Worm (Caenorhabditis elegans) whole organism, L4 larva: ENCODE results near the gene srd-1.

Experiments
- F10B5.3 ChIP-seq: sonication (generic microtip); optimal IDR thresholded peaks from 2 replicates; lab custom pipeline; 2016; ENCODE audit warnings: mild to moderate bottlenecking, missing genetic modification characterization, missing compliant biosample characterization
- T26A8.4 ChIP-seq: fragments of 200-800 bp; sonication (Bioruptor generic); IDR thresholded peaks from 2 replicates; pipeline ENCODE4 v1.3.6; 2022; ENCODE audit warnings: missing genetic modification characterization, missing compliant biosample characterization
- Y5F2A.4 ChIP-seq: fragments of 200-800 bp; sonication (Bioruptor generic); optimal IDR thresholded peaks from 2 replicates; lab custom pipeline; 2018; ENCODE audit warnings: mild to moderate bottlenecking, missing genetic modification characterization, missing compliant biosample characterization
- aha-1 ChIP-seq: fragments of 150-350 bp; peaks from one replicate; lab custom pipeline; 2014; ENCODE audit warnings: missing biosample characterization, missing genetic modification characterization
- arid-1 ChIP-seq: fragments of 200-800 bp; sonication (Bioruptor generic); conservative IDR thresholded peaks from 2 replicates; pipeline ENCODE4 v1.3.6; 2022; ENCODE audit warnings: missing genetic modification reagents, missing genetic modification characterization, missing compliant biosample characterization
- attf-4 ChIP-seq: sonication (generic microtip); optimal IDR thresholded peaks from 3 replicates; lab custom pipeline; 2017; ENCODE audit warnings: missing biosample characterization, missing genetic modification characterization
- ceh-32 ChIP-seq: sonication (generic microtip); optimal IDR thresholded peaks from 2 replicates; lab custom pipeline; 2016; ENCODE audit warnings: mild to moderate bottlenecking, missing genetic modification characterization, missing compliant biosample characterization; ENCODE audit not compliant: poor library complexity
- cey-2 ChIP-seq: sonication (generic microtip); optimal IDR thresholded peaks from 3 replicates; lab custom pipeline; 2017; ENCODE audit warnings: missing genetic modification characterization, mild to moderate bottlenecking, missing compliant biosample characterization, antibody characterized with exemption, borderline replicate concordance; ENCODE audit not compliant: insufficient read depth
- daf-16 ChIP-seq, 3 experiments: sonication (generic microtip); optimal IDR thresholded peaks; 2 replicates each; lab custom pipeline; 2016 to 2017; ENCODE audit warnings: missing genetic modification characterization in 3 of 3, missing genetic modification reagents in 3 of 3, mild to moderate bottlenecking in 2 of 3, missing compliant biosample characterization in 2 of 3, missing biosample characterization in 1 of 3, moderate library complexity in 1 of 3
- dmd-6 ChIP-seq: fragments of 200-800 bp; sonication (Bioruptor generic); IDR thresholded peaks from 2 replicates; pipeline ENCODE4 v1.3.6; 2022; ENCODE audit warnings: missing genetic modification reagents, missing genetic modification characterization, missing compliant biosample characterization
- egl-27 ChIP-seq: sonication (generic microtip); optimal IDR thresholded peaks from 3 replicates; lab custom pipeline; 2017; ENCODE audit warnings: missing biosample characterization, missing genetic modification reagents, missing genetic modification characterization
- egl-43 ChIP-seq: fragments of 200-800 bp; sonication (Bioruptor generic); IDR thresholded peaks from 2 replicates; pipeline ENCODE4 v1.3.6; 2022; ENCODE audit warnings: missing genetic modification reagents, missing genetic modification characterization, missing compliant biosample characterization
- gei-8 ChIP-seq: fragments of 200-800 bp; sonication (Bioruptor generic); optimal IDR thresholded peaks from 2 replicates; lab custom pipeline; 2018; ENCODE audit warnings: mild to moderate bottlenecking, missing genetic modification characterization, missing compliant biosample characterization
- hif-1 ChIP-seq, 2 experiments: sonication (generic microtip); optimal IDR thresholded peaks; 2 replicates each; lab custom pipeline; 2016 to 2017; ENCODE audit warnings: missing compliant biosample characterization in 2 of 2, missing genetic modification characterization in 2 of 2, missing genetic modification reagents in 2 of 2, missing genotype in 2 of 2, mild to moderate bottlenecking in 1 of 2
- hlh-11 ChIP-seq: fragments of 200-800 bp; sonication (Bioruptor generic); optimal IDR thresholded peaks from 2 replicates; lab custom pipeline; 2018; ENCODE audit warnings: mild to moderate bottlenecking, missing genetic modification characterization, missing compliant biosample characterization
- hlh-30 ChIP-seq: sonication (generic microtip); optimal IDR thresholded peaks from 2 replicates; lab custom pipeline; 2017; ENCODE audit warnings: antibody characterized with exemption, mild to moderate bottlenecking, missing genetic modification characterization, missing compliant biosample characterization; ENCODE audit not compliant: insufficient read depth
- lim-7 ChIP-seq: fragments of 200-800 bp; sonication (Bioruptor generic); IDR thresholded peaks from 2 replicates; pipeline ENCODE4 v1.3.6; 2022; ENCODE audit warnings: missing genetic modification characterization, missing compliant biosample characterization
- lin-1 ChIP-seq: fragments of 200-800 bp; sonication (Bioruptor generic); IDR thresholded peaks from 2 replicates; pipeline ENCODE4 v1.3.6; 2022; ENCODE audit warnings: missing genetic modification reagents, missing genetic modification characterization, missing compliant biosample characterization
- lin-13 ChIP-seq: fragments of 150-350 bp; optimal IDR thresholded peaks from 2 replicates; lab custom pipeline; 2014; ENCODE audit warnings: missing biosample characterization, missing genetic modification reagents, missing genetic modification characterization
- lin-15B ChIP-seq: fragments of 150-350 bp; sonication (generic microtip); optimal IDR thresholded peaks from 3 replicates; lab custom pipeline; 2014; ENCODE audit warnings: missing biosample characterization, missing genetic modification characterization
- lin-38 ChIP-seq: fragments of 200-800 bp; sonication (Bioruptor generic); IDR thresholded peaks from 2 replicates; pipeline ENCODE4 v1.3.6; 2022; ENCODE audit warnings: missing genetic modification reagents, missing genetic modification characterization, missing compliant biosample characterization
- madf-5 ChIP-seq, 2 experiments: fragments of 200-800 bp; sonication (Bioruptor generic); IDR thresholded peaks; 2 replicates each; pipeline ENCODE4 v1.3.6; 2022; ENCODE audit warnings: missing compliant biosample characterization in 2 of 2, missing genetic modification characterization in 2 of 2
- mep-1 ChIP-seq: fragments of 150-350 bp; sonication (generic microtip); optimal IDR thresholded peaks from 3 replicates; lab custom pipeline; 2014; ENCODE audit warnings: missing biosample characterization, missing genetic modification characterization
- mes-2 ChIP-seq: sonication (generic microtip); optimal IDR thresholded peaks from 2 replicates; lab custom pipeline; 2016; ENCODE audit warnings: missing genotype, mild to moderate bottlenecking, missing genetic modification characterization, missing compliant biosample characterization; ENCODE audit not compliant: poor library complexity, severe bottlenecking
- nhr-10 ChIP-seq: fragments of 150-350 bp; optimal IDR thresholded peaks from 2 replicates; lab custom pipeline; 2014; ENCODE audit warnings: missing biosample characterization, missing genetic modification characterization
- nhr-102 ChIP-seq: sonication (generic microtip); optimal IDR thresholded peaks from 2 replicates; lab custom pipeline; 2016; ENCODE audit warnings: mild to moderate bottlenecking, missing genetic modification characterization, moderate library complexity, missing compliant biosample characterization
- nhr-111 ChIP-seq: fragments of 200-800 bp; sonication (Bioruptor generic); optimal IDR thresholded peaks from 2 replicates; lab custom pipeline; 2018; ENCODE audit warnings: mild to moderate bottlenecking, missing genetic modification characterization, missing compliant biosample characterization
- nhr-28 ChIP-seq: fragments of 150-350 bp; optimal IDR thresholded peaks from 2 replicates; lab custom pipeline; 2014; ENCODE audit warnings: missing biosample characterization, missing genetic modification characterization
- nhr-48 ChIP-seq: sonication (generic microtip); optimal IDR thresholded peaks from 2 replicates; lab custom pipeline; 2016; ENCODE audit warnings: mild to moderate bottlenecking, missing genetic modification characterization, missing compliant biosample characterization
- nhr-6 ChIP-seq: fragments of 150-350 bp; optimal IDR thresholded peaks from 2 replicates; lab custom pipeline; 2014; ENCODE audit warnings: missing biosample characterization, missing genetic modification characterization
- nhr-77 ChIP-seq: fragments of 150-350 bp; optimal IDR thresholded peaks from 2 replicates; lab custom pipeline; 2014; ENCODE audit warnings: missing biosample characterization, missing genetic modification characterization
- pha-4 ChIP-seq, 2 experiments: fragments of 150-350 bp in 1 of 2; fragments of 200-800 bp in 1 of 2; sonication (Bioruptor generic) in 1 of 2; IDR thresholded peaks in 1 of 2; optimal IDR thresholded peaks in 1 of 2; 2 replicates each; pipeline versions ENCODE4 v1.3.6 to Lab custom; 2014 to 2022; ENCODE audit warnings: missing genetic modification characterization in 2 of 2, missing genetic modification reagents in 2 of 2, missing biosample characterization in 1 of 2, missing compliant biosample characterization in 1 of 2
- php-3 ChIP-seq: fragments of 200-800 bp; sonication (Bioruptor generic); IDR thresholded peaks from 2 replicates; pipeline ENCODE4 v1.3.6; 2022; ENCODE audit warnings: missing genetic modification reagents, missing genetic modification characterization, missing compliant biosample characterization
- pqm-1 ChIP-seq: sonication (generic microtip); optimal IDR thresholded peaks from 2 replicates; lab custom pipeline; 2017; ENCODE audit warnings: missing biosample characterization, missing genetic modification characterization
- sdz-12 ChIP-seq: fragments of 200-800 bp; sonication (Bioruptor generic); optimal IDR thresholded peaks from 2 replicates; lab custom pipeline; 2018; ENCODE audit warnings: mild to moderate bottlenecking, missing genetic modification characterization, missing compliant biosample characterization
- snpc-1.2 ChIP-seq: fragments of 200-800 bp; sonication (Bioruptor generic); IDR thresholded peaks from 2 replicates; pipeline ENCODE4 v1.3.6; 2022; ENCODE audit warnings: missing genetic modification reagents, missing genetic modification characterization, missing compliant biosample characterization
- unc-62 ChIP-seq, 3 experiments: fragments of 150-350 bp in 1 of 3; sonication (generic microtip); optimal IDR thresholded peaks in 2 of 3; peaks in 1 of 3; 1 replicate in 1 of 3; 2 replicates in 2 of 3; lab custom pipeline; 2014 to 2017; ENCODE audit warnings: missing biosample characterization in 3 of 3, missing genetic modification characterization in 3 of 3, missing genetic modification reagents in 3 of 3, missing genotype in 1 of 3

Gene srd-1

ce11 chrII:10182634-10183033 lies at the start of gene srd-1:
TSS of gene srd-1 (minus strand) at chrII:10182734.
- TF ChIP-seq php-3 (GFP tag; lab: Robert Waterston, UW) (no peak), T26A8.4 (GFP tag; lab: Robert Waterston, UW) (no peak), nhr-111 (GFP tag; lab: Kevin White, UChicago) (no peak), ceh-32 (tag; lab: Kevin White, UChicago) (no peak), egl-43 (no peak), lim-7 (GFP tag; lab: Robert Waterston, UW) (no peak), unc-62 (GFP tag; optimal IDR thresholded peaks at IDR 0.05 in 1 of 2; lab: Kevin White, UChicago) (no peak), unc-62 (tag; optimal IDR thresholded peaks at IDR 0.05; lab: Kevin White, UChicago) (no peak), sdz-12 (GFP tag; lab: Kevin White, UChicago) (no peak), mep-1 (tag; lab: Kevin White, UChicago) (no peak), nhr-10 (tag; lab: Kevin White, UChicago) (no peak), hif-1 (tag; optimal IDR thresholded peaks at IDR 0.05; lab: Kevin White, UChicago) (no peak), pqm-1 (tag; lab: Kevin White, UChicago) (no peak), F10B5.3 (no peak), gei-8 (GFP tag; lab: Kevin White, UChicago) (no peak), lin-13 (GFP tag; lab: Kevin White, UChicago) (no peak), lin-15B (tag; lab: Kevin White, UChicago) (no peak)

- no peak for TF ChIP-seq F10B5.3
- TF ChIP-seq nhr-102 (tag; lab: Kevin White, UChicago), result no peak
- no peak for TF ChIP-seq daf-16 (GFP tag; optimal IDR thresholded peaks at IDR 0.05; lab: Kevin White, UChicago)
- peak; percentile 92 for TF ChIP-seq daf-16 (tag; optimal IDR thresholded peaks at IDR 0.05; lab: Kevin White, UChicago)
- TF ChIP-seq mes-2, result no peak
- TF ChIP-seq hlh-11 (tag; lab: Kevin White, UChicago), result peak; percentile 29
- no peak for TF ChIP-seq madf-5 (GFP tag; IDR thresholded peaks at IDR 0.05; lab: Robert Waterston, UW)
- TF ChIP-seq lin-38 (GFP tag; lab: Robert Waterston, UW), result no peak
- TF ChIP-seq arid-1 (GFP tag; lab: Robert Waterston, UW), result no peak
- peak; percentile 12 for TF ChIP-seq nhr-28 (tag; lab: Kevin White, UChicago)
- no peak for TF ChIP-seq unc-62 (GFP tag; optimal IDR thresholded peaks at IDR 0.05 in 1 of 2; lab: Kevin White, UChicago)
- no peak for TF ChIP-seq unc-62 (tag; optimal IDR thresholded peaks at IDR 0.05; lab: Kevin White, UChicago)
- TF ChIP-seq dmd-6, result peak; percentile 53
- TF ChIP-seq nhr-6 (tag; lab: Kevin White, UChicago), result no peak
- TF ChIP-seq lin-13 (GFP tag; lab: Kevin White, UChicago), result no peak
- 0 out of 2 replicates have a peak, but pooled peaks have one; percentile 19 for TF ChIP-seq php-3 (GFP tag; lab: Robert Waterston, UW)
- TF ChIP-seq pqm-1 (tag; lab: Kevin White, UChicago), result peak; percentile 45
- no peak for TF ChIP-seq snpc-1.2 (GFP tag; lab: Robert Waterston, UW)
- TF ChIP-seq nhr-48 (tag; lab: Kevin White, UChicago), result no peak
- TF ChIP-seq, all 104 proteins: peak for 6
These were observed 49.3 kb upstream of the srd-1 start for ce11 chrII:10231874-10232273.

ce11 chrII:10230972-10231371 lies 48.4 kb upstream of the srd-1 start, which contains the start of gene T01E8.8:
TSS of gene T01E8.8 (plus strand) at chrII:10231272.
- TF ChIP-seq mes-2 (no peak), aha-1 (tag; lab: Kevin White, UChicago) (peak; percentile 50)

- TF ChIP-seq hlh-30 (tag; lab: Kevin White, UChicago) (no peak), unc-62 (GFP tag; optimal IDR thresholded peaks at IDR 0.05 in 1 of 2; lab: Kevin White, UChicago) (peak in 1 of 2 experiments; percentile 54), unc-62 (tag; optimal IDR thresholded peaks at IDR 0.05; lab: Kevin White, UChicago) (no peak)
- TF ChIP-seq, all 104 proteins: peak for 1
These were observed 44.5 kb upstream of the srd-1 start, which contains the start of gene srh-135 for ce11 chrII:10227030-10227429. TSS of gene srh-135 (minus strand) at chrII:10227130.

- no peak for TF ChIP-seq pha-4 (GFP tag; IDR thresholded peaks at IDR 0.05; lab: Robert Waterston, UW)
- TF ChIP-seq pha-4 (tag; optimal IDR thresholded peaks at IDR 0.05; lab: Kevin White, UChicago), result no peak
- no peak for TF ChIP-seq ceh-32 (tag; lab: Kevin White, UChicago)
- TF ChIP-seq daf-16 (GFP tag; optimal IDR thresholded peaks at IDR 0.05; lab: Kevin White, UChicago), result no peak
- no peak for TF ChIP-seq daf-16 (tag; optimal IDR thresholded peaks at IDR 0.05; lab: Kevin White, UChicago)
- TF ChIP-seq egl-27 (tag; lab: Kevin White, UChicago), result no peak
- no peak for TF ChIP-seq attf-4 (tag; lab: Kevin White, UChicago)
- TF ChIP-seq Y5F2A.4 (GFP tag; lab: Kevin White, UChicago), result no peak
- TF ChIP-seq egl-43, result no peak
- no peak for TF ChIP-seq nhr-102 (tag; lab: Kevin White, UChicago)
- no peak for TF ChIP-seq cey-2 (tag; lab: Kevin White, UChicago)
- no peak for TF ChIP-seq lin-1
- TF ChIP-seq nhr-28 (tag; lab: Kevin White, UChicago), result no peak
- no peak for TF ChIP-seq nhr-77
- no peak for TF ChIP-seq lim-7 (GFP tag; lab: Robert Waterston, UW)
- no peak for TF ChIP-seq php-3 (GFP tag; lab: Robert Waterston, UW)
- TF ChIP-seq snpc-1.2 (GFP tag; lab: Robert Waterston, UW), result no peak
These were observed 40.0 kb upstream of the srd-1 start, which contains the start of gene plc-3 for ce11 chrII:10222577-10222976. TSS of gene plc-3 (plus strand) at chrII:10222877.
